Worm (Caenorhabditis elegans) whole organism, L4/young adult: Measurements from ENCODE around the gene nhr-128.

ENCODE experiments used
- dao-5 ChIP-seq: sonication (generic microtip); optimal IDR thresholded peaks from 2 replicates; lab custom pipeline; 2016; ENCODE audit warnings: missing genotype, missing genetic modification characterization, moderate library complexity, missing compliant biosample characterization
- him-1 ChIP-seq: sonication (generic microtip); optimal IDR thresholded peaks from 2 replicates; lab custom pipeline; 2016; ENCODE audit warnings: missing genotype, missing genetic modification reagents, missing genetic modification characterization, missing compliant biosample characterization

DNA sequence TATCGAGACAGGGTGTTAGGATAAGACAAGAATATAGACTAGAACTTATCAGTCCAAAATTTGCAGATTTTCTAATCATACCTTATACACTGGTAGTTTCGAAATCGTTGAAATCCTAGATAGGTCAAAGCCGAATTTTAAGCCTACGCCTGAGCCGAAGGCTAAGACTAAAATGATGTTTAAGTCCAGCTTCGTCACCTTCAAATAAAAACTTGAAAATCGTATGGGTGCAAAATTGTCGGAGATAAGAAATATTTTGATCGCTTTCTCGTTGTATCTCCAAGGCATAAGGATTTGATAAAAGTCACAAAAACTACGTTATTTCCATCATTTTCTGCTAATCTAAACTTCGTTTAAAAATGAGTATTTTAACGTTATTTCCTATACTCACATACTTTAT is 38.8 kb downstream of the nhr-128 start, which contains the start of gene F41B5.12:
- TF ChIP-seq him-1 (tag; lab: Kevin White, UChicago), result no peak
- TF ChIP-seq dao-5 (tag; lab: Kevin White, UChicago), result no peak
